Worm (Caenorhabditis elegans): ENCODE measurements around the gene C55C3.4.

ce11 chrIV:5678044-5678443 is at the start of gene C55C3.4:
- TF ChIP-seq lsy-2 (tag; optimal IDR thresholded peaks at IDR 0.05) (no peak), snpc-4 (tag; optimal IDR thresholded peaks at IDR 0.05) (no peak), aly-2 (tag; optimal IDR thresholded peaks at IDR 0.05) (no peak)
